Worm (Caenorhabditis elegans): ENCODE results near the gene W03H9.2.

Gene W03H9.2

ce11 chrII:14129191-14129590, 14.5 kb downstream of the W03H9.2 start:
- TF ChIP-seq M03D4.4 (tag; optimal IDR thresholded peaks at IDR 0.05): no peak
- TF ChIP-seq zip-8 (tag; optimal IDR thresholded peaks at IDR 0.05): no peak
- no peak for TF ChIP-seq bed-3 (GFP tag; optimal IDR thresholded peaks at IDR 0.05)
- no peak for TF ChIP-seq elt-1 (tag; optimal IDR thresholded peaks at IDR 0.05; ENCODE audit: borderline replicate concordance, insufficient read depth)
- no peak for TF ChIP-seq ham-2 (GFP tag; optimal IDR thresholded peaks at IDR 0.05)

ce11 chrII:14126841-14127240, 16.8 kb downstream of the W03H9.2 start, which contains the start of gene K09E4.3:
Gene K09E4.3 (minus strand): TSS chrII:14126941.
- no peak for TF ChIP-seq lin-13 (tag; optimal IDR thresholded peaks at IDR 0.05)
- TF ChIP-seq ceh-43 (GFP tag; optimal IDR thresholded peaks at IDR 0.05): no peak
- no peak for TF ChIP-seq ceh-39 (tag; optimal IDR thresholded peaks at IDR 0.05)
- no peak for TF ChIP-seq drap-1 (GFP tag; optimal IDR thresholded peaks at IDR 0.05)
- no peak for TF ChIP-seq flh-1 (GFP tag; optimal IDR thresholded peaks at IDR 0.05)
- no peak for TF ChIP-seq ces-1 (GFP tag; optimal IDR thresholded peaks at IDR 0.05)
- no peak for TF ChIP-seq tbx-8 (GFP tag; optimal IDR thresholded peaks at IDR 0.05)
- TF ChIP-seq blmp-1 (tag; optimal IDR thresholded peaks at IDR 0.05): no peak

- TF ChIP-seq flh-1 (GFP tag; optimal IDR thresholded peaks at IDR 0.05) (no peak), sem-2 (GFP tag; optimal IDR thresholded peaks at IDR 0.05) (no peak), unc-39 (tag; optimal IDR thresholded peaks at IDR 0.05) (no peak), lin-13 (tag; optimal IDR thresholded peaks at IDR 0.05) (no peak), nhr-2 (tag; optimal IDR thresholded peaks at IDR 0.05) (no peak), ceh-43 (GFP tag; optimal IDR thresholded peaks at IDR 0.05) (no peak), elt-3 (tag; optimal IDR thresholded peaks at IDR 0.05) (no peak), zip-8 (tag; optimal IDR thresholded peaks at IDR 0.05) (no peak), lin-32 (GFP tag; optimal IDR thresholded peaks at IDR 0.05) (no peak), snpc-4 (tag; optimal IDR thresholded peaks at IDR 0.05) (no peak), unc-120 (tag; optimal IDR thresholded peaks at IDR 0.05; ENCODE audit: poor library complexity, severe bottlenecking) (no peak), unc-62 (GFP tag; optimal IDR thresholded peaks at IDR 0.05) (no peak), pha-4 (tag; optimal IDR thresholded peaks at IDR 0.05) (no peak), ceh-39 (tag; optimal IDR thresholded peaks at IDR 0.05) (no peak)
Observed at ce11 chrII:14122065-14122464, 21.6 kb downstream of the W03H9.2 start, which contains the start of gene K09E4.4. Gene K09E4.4 (minus strand): TSS chrII:14122165.

ce11 chrII:14118391-14118790, 25.3 kb downstream of the W03H9.2 start:
- TF ChIP-seq unc-62 (GFP tag; optimal IDR thresholded peaks at IDR 0.05) (no peak), ztf-11 (tag; optimal IDR thresholded peaks at IDR 0.05) (no peak), sptf-1 (tag; optimal IDR thresholded peaks at IDR 0.05) (no peak), elt-1 (tag; optimal IDR thresholded peaks at IDR 0.05; ENCODE audit: borderline replicate concordance, insufficient read depth) (no peak), nhr-12 (tag; optimal IDR thresholded peaks at IDR 0.05) (no peak), mep-1 (tag; optimal IDR thresholded peaks at IDR 0.05) (no peak)

- TF ChIP-seq tbx-8 (GFP tag; optimal IDR thresholded peaks at IDR 0.05) (no peak), lsy-2 (tag; optimal IDR thresholded peaks at IDR 0.05) (no peak), blmp-1 (tag; optimal IDR thresholded peaks at IDR 0.05) (no peak), ztf-11 (tag; optimal IDR thresholded peaks at IDR 0.05) (no peak), zip-8 (tag; optimal IDR thresholded peaks at IDR 0.05) (no peak), ces-1 (GFP tag; optimal IDR thresholded peaks at IDR 0.05) (no peak), sem-2 (GFP tag; optimal IDR thresholded peaks at IDR 0.05) (no peak), bed-3 (GFP tag; optimal IDR thresholded peaks at IDR 0.05) (no peak), nhr-237 (tag; optimal IDR thresholded peaks at IDR 0.05) (no peak)
Observed at ce11 chrII:14112842-14113241, 30.8 kb downstream of the W03H9.2 start.

- peak; percentile 55 for TF ChIP-seq elt-1 (tag; optimal IDR thresholded peaks at IDR 0.05; ENCODE audit: borderline replicate concordance, insufficient read depth)
- TF ChIP-seq nhr-76 (tag; optimal IDR thresholded peaks at IDR 0.05): no peak
Observed at ce11 chrII:14109184-14109664, 34.4 kb downstream of the W03H9.2 start, which contains the start of gene cpg-7. Gene cpg-7 (minus strand): TSS chrII:14109234.
